Worm (Caenorhabditis elegans) whole organism, L4 larva: Measurements from ENCODE around the gene F47B7.2.

Experiments
- Y48G9A.11 ChIP-seq: fragments of 200-800 bp; sonication (Bioruptor generic); IDR thresholded peaks from 2 replicates; pipeline ENCODE4 v1.3.6; 2022; ENCODE audit warnings: missing genetic modification reagents, missing genetic modification characterization, missing compliant biosample characterization
- lin-39 ChIP-seq: fragments of 150-350 bp; optimal IDR thresholded peaks from 2 replicates; lab custom pipeline; 2014; ENCODE audit warnings: missing biosample characterization, missing genetic modification reagents, missing genetic modification characterization
- nhr-28 ChIP-seq: fragments of 150-350 bp; optimal IDR thresholded peaks from 2 replicates; lab custom pipeline; 2014; ENCODE audit warnings: missing biosample characterization, missing genetic modification characterization
- nhr-76 ChIP-seq: fragments of 150-350 bp; optimal IDR thresholded peaks from 2 replicates; lab custom pipeline; 2014; ENCODE audit warnings: missing biosample characterization, missing genetic modification characterization
- unc-62 ChIP-seq, 3 experiments: fragments of 150-350 bp in 1 of 3; sonication (generic microtip); optimal IDR thresholded peaks in 2 of 3; peaks in 1 of 3; 1 replicate in 1 of 3; 2 replicates in 2 of 3; lab custom pipeline; 2014 to 2017; ENCODE audit warnings: missing biosample characterization in 3 of 3, missing genetic modification characterization in 3 of 3, missing genetic modification reagents in 3 of 3, missing genotype in 1 of 3

- TF ChIP-seq Y48G9A.11 (GFP tag; lab: Robert Waterston, UW) (no peak), unc-62 (GFP tag; optimal IDR thresholded peaks at IDR 0.05 in 1 of 2; lab: Kevin White, UChicago) (no peak), unc-62 (tag; optimal IDR thresholded peaks at IDR 0.05; lab: Kevin White, UChicago) (no peak), nhr-28 (tag; lab: Kevin White, UChicago) (no peak), lin-39 (tag; lab: Kevin White, UChicago) (no peak), nhr-76 (no peak)
Observed at ce11 chrX:3758399-3758798, 14.2 kb upstream of the F47B7.2 start, which contains the start of gene T14G12.12.
